Fruit fly (Drosophila melanogaster): ENCODE data around the gene mRpL22.
A peak's percentile ranks its signal among the peaks of the same experiment; 100 is the strongest.

mRpL22 gene

dm6 chrX:16780244-16780643, 3.5 kb upstream of the mRpL22 start (continued):
- TF ChIP-seq h (optimal IDR thresholded peaks at IDR 0.05): no peak
- no peak for TF ChIP-seq gsb-n (tag; optimal IDR thresholded peaks at IDR 0.05)
- peak; percentile 58 for TF ChIP-seq Med (GFP tag)
- TF ChIP-seq gro (GFP tag; optimal IDR thresholded peaks at IDR 0.05): peak; percentile 37
- no peak for TF ChIP-seq otp (GFP tag; IDR thresholded peaks at IDR 0.05)
- no peak for TF ChIP-seq CG10209 (GFP tag; optimal IDR thresholded peaks at IDR 0.05)
- TF ChIP-seq CG13424 (tag; optimal IDR thresholded peaks at IDR 0.05): no peak
- no peak for TF ChIP-seq CG4360 (GFP tag; IDR thresholded peaks at IDR 0.05)
- TF ChIP-seq grn (GFP tag; optimal IDR thresholded peaks at IDR 0.05): peak; percentile 86
- no peak for TF ChIP-seq Hand (GFP tag; optimal IDR thresholded peaks at IDR 0.05)
- TF ChIP-seq sqz (GFP tag; optimal IDR thresholded peaks at IDR 0.05): peak; percentile 73
- peak; percentile 4 for TF ChIP-seq Deaf1 (tag; optimal IDR thresholded peaks at IDR 0.05)
- no peak for TF ChIP-seq CG5245 (GFP tag; optimal IDR thresholded peaks at IDR 0.05)
- no peak for TF ChIP-seq zen2 (GFP tag; IDR thresholded peaks at IDR 0.05; ENCODE audit: partially characterized antibody)
- no peak for TF ChIP-seq bab2 (GFP tag; optimal IDR thresholded peaks at IDR 0.05)
- TF ChIP-seq mirr (GFP tag; optimal IDR thresholded peaks at IDR 0.05): no peak
- no peak for TF ChIP-seq Gug (GFP tag; IDR thresholded peaks at IDR 0.05)
- TF ChIP-seq en (GFP tag; optimal IDR thresholded peaks at IDR 0.05): no peak
- peak; percentile 39 to 74 for TF ChIP-seq Trl (optimal IDR thresholded peaks at IDR 0.05)
- TF ChIP-seq Trl (GFP tag; optimal IDR thresholded peaks at IDR 0.05): no peak
- no peak for TF ChIP-seq CG1233 (GFP tag; optimal IDR thresholded peaks at IDR 0.05)
- TF ChIP-seq GATAe (GFP tag; conservative IDR thresholded peaks at IDR 0.05): no peak
- peak; percentile 16 for TF ChIP-seq Hmr (GFP tag; optimal IDR thresholded peaks at IDR 0.05)
- TF ChIP-seq vvl (GFP tag; IDR thresholded peaks at IDR 0.05): 0 out of 2 replicates have a peak, but pooled peaks have one; percentile 18
- no peak for TF ChIP-seq slp2 (GFP tag; optimal IDR thresholded peaks at IDR 0.05)
- no peak for TF ChIP-seq CHES-1-like (GFP tag; optimal IDR thresholded peaks at IDR 0.05)
- TF ChIP-seq abd-A (tag; optimal IDR thresholded peaks at IDR 0.05): peak; percentile 53
- no peak for TF ChIP-seq dpn (GFP tag; optimal IDR thresholded peaks at IDR 0.05)
- peak; percentile 8 for TF ChIP-seq twi (tag; optimal IDR thresholded peaks at IDR 0.05)
- no peak for TF ChIP-seq scrt (GFP tag; optimal IDR thresholded peaks at IDR 0.05)
- peak; percentile 12 for TF ChIP-seq pros (GFP tag; optimal IDR thresholded peaks at IDR 0.05)
- TF ChIP-seq CG12769 (tag; optimal IDR thresholded peaks at IDR 0.05): peak; percentile 42
- TF ChIP-seq Eip74EF (GFP tag; optimal IDR thresholded peaks at IDR 0.05): no peak
- TF ChIP-seq Pdp1 (GFP tag; optimal IDR thresholded peaks at IDR 0.05): peak in 1 of 2 experiments; percentile 83
- TF ChIP-seq dysf (GFP tag; IDR thresholded peaks at IDR 0.05): no peak
- no peak for TF ChIP-seq CG7745 (tag; optimal IDR thresholded peaks at IDR 0.05)
- TF ChIP-seq chm (GFP tag; IDR thresholded peaks at IDR 0.05): no peak; the same call in 1 of the 2 replicates
- peak; percentile 97 for TF ChIP-seq ftz-f1 (GFP tag; optimal IDR thresholded peaks at IDR 0.05)
- no peak for TF ChIP-seq bcd (GFP tag; optimal IDR thresholded peaks at IDR 0.05)
- TF ChIP-seq D19B (GFP tag; optimal IDR thresholded peaks at IDR 0.05): peak; percentile 32
- TF ChIP-seq CG32532 (GFP tag; IDR thresholded peaks at IDR 0.05): no peak
- TF ChIP-seq CG1832 (GFP tag; optimal IDR thresholded peaks at IDR 0.05): peak; percentile 79
- TF ChIP-seq sd (tag; optimal IDR thresholded peaks at IDR 0.05): peak; percentile 75
- no peak for TF ChIP-seq pum (GFP tag; optimal IDR thresholded peaks at IDR 0.05)
- TF ChIP-seq Doc3 (GFP tag; IDR thresholded peaks at IDR 0.05; ENCODE audit: partially characterized antibody): no peak
- peak; percentile 49 for TF ChIP-seq CG13894 (tag; optimal IDR thresholded peaks at IDR 0.05)
- TF ChIP-seq da (GFP tag; optimal IDR thresholded peaks at IDR 0.05): no peak
- TF ChIP-seq Sry-δ (GFP tag; optimal IDR thresholded peaks at IDR 0.05): no peak
- TF ChIP-seq crol (GFP tag; IDR thresholded peaks at IDR 0.05): no peak
- no peak for TF ChIP-seq CG8290 (GFP tag; optimal IDR thresholded peaks at IDR 0.05)
- TF ChIP-seq CG8290 (tag; optimal IDR thresholded peaks at IDR 0.05): peak in 1 of 2 experiments; percentile 8
- no peak for TF ChIP-seq CG5180 (GFP tag; optimal IDR thresholded peaks at IDR 0.05)

Measured in whole organism, embryonic.